Fruit fly (Drosophila melanogaster) whole organism, embryonic: ENCODE data around the gene Cpr67Fa1.

Source experiments
- Atf3 ChIP-seq: fragments of 200-800 bp; sonication (Bioruptor generic); optimal IDR thresholded peaks from 3 replicates; lab custom pipeline; 2016; ENCODE audit warnings: missing biosample characterization, missing genetic modification characterization
- Blimp-1 ChIP-seq: fragments of 200-800 bp; sonication (Bioruptor generic); optimal IDR thresholded peaks from 3 replicates; lab custom pipeline; 2018; ENCODE audit warnings: missing biosample characterization, missing genetic modification characterization, mild to moderate bottlenecking, moderate library complexity, missing genetic modification reagents
- CG12391 ChIP-seq: fragments of 200-800 bp; sonication (Bioruptor generic); optimal IDR thresholded peaks from 3 replicates; lab custom pipeline; 2018; ENCODE audit warnings: missing biosample characterization, mild to moderate bottlenecking, missing genetic modification characterization, moderate library complexity
- CG12942 ChIP-seq: fragments of 200-800 bp; sonication (Bioruptor generic); optimal IDR thresholded peaks from 3 replicates; lab custom pipeline; 2016; ENCODE audit warnings: missing biosample characterization, missing genetic modification characterization
- CG16813 ChIP-seq: fragments of 200-800 bp; sonication (Bioruptor generic); IDR thresholded peaks from 3 replicates; pipeline ENCODE4 v1.3.6; 2022; ENCODE audit warnings: missing biosample characterization, missing genetic modification characterization; ENCODE audit not compliant: partially characterized antibody
- CG17385 ChIP-seq: fragments of 200-800 bp; sonication (Bioruptor generic); optimal IDR thresholded peaks from 3 replicates; lab custom pipeline; 2018; ENCODE audit warnings: missing biosample characterization, mild to moderate bottlenecking, missing genetic modification characterization
- CG17612 ChIP-seq: fragments of 200-800 bp; sonication (Bioruptor generic); IDR thresholded peaks from 2 replicates; pipeline ENCODE4 v1.3.6; 2022; ENCODE audit warnings: missing biosample characterization, missing genetic modification characterization
- CG18599 ChIP-seq: fragments of 200-800 bp; sonication (Bioruptor generic); optimal IDR thresholded peaks from 3 replicates; lab custom pipeline; 2017; ENCODE audit warnings: missing biosample characterization, missing genetic modification characterization, mild to moderate bottlenecking, moderate library complexity, missing genetic modification reagents
- CG2712 ChIP-seq: fragments of 200-800 bp; optimal IDR thresholded peaks from 3 replicates; lab custom pipeline; 2019; ENCODE audit warnings: missing biosample characterization, mild to moderate bottlenecking, missing genetic modification characterization, moderate library complexity
- CG3407 ChIP-seq: fragments of 200-800 bp; sonication (Bioruptor generic); optimal IDR thresholded peaks from 2 replicates; lab custom pipeline; 2018; ENCODE audit warnings: missing biosample characterization, mild to moderate bottlenecking, missing genetic modification characterization
- CG3847 ChIP-seq: fragments of 200-800 bp; sonication (Bioruptor generic); IDR thresholded peaks from 2 replicates; pipeline ENCODE4 v1.3.6; 2022; ENCODE audit warnings: missing biosample characterization, missing genetic modification characterization
- CG4707 ChIP-seq: fragments of 200-800 bp; sonication (Bioruptor generic); optimal IDR thresholded peaks from 2 replicates; lab custom pipeline; 2018; ENCODE audit warnings: missing biosample characterization, mild to moderate bottlenecking, missing genetic modification characterization, moderate library complexity
- CG6765 ChIP-seq: fragments of 200-800 bp; sonication (Bioruptor generic); optimal IDR thresholded peaks from 3 replicates; lab custom pipeline; 2017; ENCODE audit warnings: missing biosample characterization, mild to moderate bottlenecking, missing genetic modification characterization
- CG7745 ChIP-seq: fragments of 200-800 bp; sonication (Bioruptor generic); optimal IDR thresholded peaks from 2 replicates; lab custom pipeline; 2018; ENCODE audit warnings: missing biosample characterization, mild to moderate bottlenecking, missing genetic modification characterization, moderate library complexity
- CG8944 ChIP-seq: fragments of 200-800 bp; sonication (Bioruptor generic); optimal IDR thresholded peaks from 3 replicates; lab custom pipeline; 2016; ENCODE audit warnings: missing biosample characterization, missing genetic modification characterization
- CG9817 ChIP-seq: fragments of 200-800 bp; sonication (Bioruptor generic); optimal IDR thresholded peaks from 2 replicates; lab custom pipeline; 2018; ENCODE audit warnings: missing biosample characterization, mild to moderate bottlenecking, missing genetic modification characterization, moderate library complexity
- CkIIα-i1 ChIP-seq: fragments of 200-800 bp; sonication (Bioruptor generic); IDR thresholded peaks from 2 replicates; pipeline ENCODE4 v1.3.6; 2022; ENCODE audit warnings: missing biosample characterization, missing genetic modification characterization
- CrebB ChIP-seq: fragments of 200-800 bp; sonication (Bioruptor generic); optimal IDR thresholded peaks from 3 replicates; lab custom pipeline; 2018; ENCODE audit warnings: missing biosample characterization, mild to moderate bottlenecking, missing genetic modification characterization
- Dbx ChIP-seq: fragments of 200-800 bp; sonication (Bioruptor generic); IDR thresholded peaks from 3 replicates; pipeline ENCODE4 v1.3.6; 2022; ENCODE audit warnings: missing biosample characterization, missing genetic modification characterization
- Doc3 ChIP-seq: fragments of 200-800 bp; sonication (Bioruptor generic); IDR thresholded peaks from 3 replicates; pipeline ENCODE4 v1.3.6; 2022; ENCODE audit warnings: missing biosample characterization, missing genetic modification characterization; ENCODE audit not compliant: partially characterized antibody
- Dref ChIP-seq: fragments of 200-800 bp; sonication (Bioruptor generic); IDR thresholded peaks from 2 replicates; pipeline ENCODE4 v1.3.6; 2022; ENCODE audit warnings: missing biosample characterization, missing genetic modification characterization
- E2f1 ChIP-seq: fragments of 200-800 bp; sonication (Bioruptor generic); IDR thresholded peaks from 2 replicates; pipeline ENCODE4 v1.3.6; 2022; ENCODE audit warnings: missing biosample characterization, missing genetic modification characterization
- HmgD ChIP-seq: fragments of 200-800 bp; sonication (Bioruptor generic); optimal IDR thresholded peaks from 3 replicates; lab custom pipeline; 2016; ENCODE audit warnings: missing biosample characterization, missing genetic modification characterization
- Hr51 ChIP-seq, 2 experiments: fragments of 200-800 bp; sonication (Bioruptor generic); optimal IDR thresholded peaks; 2 replicates in 1 of 2; 3 replicates in 1 of 2; lab custom pipeline; 2016 to 2018; ENCODE audit warnings: missing biosample characterization in 2 of 2, missing genetic modification characterization in 2 of 2, mild to moderate bottlenecking in 1 of 2, moderate library complexity in 1 of 2
- MBD-R2 ChIP-seq: fragments of 200-800 bp; sonication (Bioruptor generic); IDR thresholded peaks from 2 replicates; pipeline ENCODE4 v1.3.6; 2022; ENCODE audit warnings: missing biosample characterization, missing genetic modification characterization
- Meics ChIP-seq: fragments of 200-800 bp; sonication (Bioruptor generic); optimal IDR thresholded peaks from 2 replicates; lab custom pipeline; 2017; ENCODE audit warnings: missing biosample characterization, mild to moderate bottlenecking, missing genetic modification characterization
- Nf-YB ChIP-seq: fragments of 200-800 bp; sonication (Bioruptor generic); optimal IDR thresholded peaks from 3 replicates; lab custom pipeline; 2019; ENCODE audit warnings: missing biosample characterization, mild to moderate bottlenecking, missing genetic modification characterization, moderate library complexity
- PHDP ChIP-seq: fragments of 200-800 bp; sonication (Bioruptor generic); optimal IDR thresholded peaks from 3 replicates; lab custom pipeline; 2018; ENCODE audit warnings: missing biosample characterization, mild to moderate bottlenecking, missing genetic modification characterization, moderate library complexity
- Sry-β ChIP-seq: fragments of 200-800 bp; sonication (Bioruptor generic); optimal IDR thresholded peaks from 2 replicates; lab custom pipeline; 2018; ENCODE audit warnings: missing biosample characterization, mild to moderate bottlenecking, missing genetic modification characterization, moderate library complexity
- aop ChIP-seq: fragments of 200-800 bp; sonication (Bioruptor generic); IDR thresholded peaks from 2 replicates; pipeline ENCODE4 v1.3.6; 2022; ENCODE audit warnings: missing biosample characterization, missing genetic modification characterization
- cad ChIP-seq: fragments of >200 bp; optimal IDR thresholded peaks from 2 replicates; lab custom pipeline; 2017; ENCODE audit warnings: missing biosample characterization, missing genetic modification characterization
- crc ChIP-seq: fragments of 200-800 bp; sonication (Bioruptor generic); optimal IDR thresholded peaks from 2 replicates; lab custom pipeline; 2016; ENCODE audit warnings: missing biosample characterization, missing genetic modification characterization
- dati ChIP-seq: fragments of 200-800 bp; sonication (Bioruptor generic); IDR thresholded peaks from 2 replicates; pipeline ENCODE4 v1.3.6; 2022; ENCODE audit warnings: missing biosample characterization, missing genetic modification characterization
- emc ChIP-seq: fragments of 200-800 bp; sonication (Bioruptor generic); optimal IDR thresholded peaks from 2 replicates; lab custom pipeline; 2016; ENCODE audit warnings: missing biosample characterization, missing genetic modification characterization
- esg ChIP-seq: fragments of 200-800 bp; sonication (Bioruptor generic); conservative IDR thresholded peaks from 2 replicates; pipeline ENCODE4 v1.3.6; 2022; ENCODE audit warnings: missing biosample characterization, missing genetic modification characterization
- fd3F ChIP-seq: fragments of 200-800 bp; sonication (Bioruptor generic); optimal IDR thresholded peaks from 2 replicates; lab custom pipeline; 2018; ENCODE audit warnings: missing biosample characterization, mild to moderate bottlenecking, missing genetic modification characterization, moderate library complexity
- gem ChIP-seq: fragments of 200-800 bp; sonication (Bioruptor generic); optimal IDR thresholded peaks from 2 replicates; lab custom pipeline; 2019; ENCODE audit warnings: missing biosample characterization, mild to moderate bottlenecking, missing genetic modification characterization, moderate library complexity
- jigr1 ChIP-seq: fragments of 200-800 bp; sonication (Bioruptor generic); IDR thresholded peaks from 3 replicates; pipeline ENCODE4 v1.3.6; 2022; ENCODE audit warnings: missing biosample characterization, missing genetic modification characterization
- knrl ChIP-seq: fragments of 200-800 bp; sonication (Bioruptor generic); IDR thresholded peaks from 3 replicates; pipeline ENCODE4 v1.3.6; 2022; ENCODE audit warnings: missing biosample characterization, missing genetic modification characterization; ENCODE audit not compliant: partially characterized antibody
- maf-S ChIP-seq: fragments of 200-800 bp; sonication (Bioruptor generic); optimal IDR thresholded peaks from 2 replicates; lab custom pipeline; 2016; ENCODE audit warnings: missing biosample characterization, missing genetic modification characterization
- prd ChIP-seq, 3 experiments: fragments of >200 bp in 2 of 3; fragments of 200-800 bp in 1 of 3; sonication (Bioruptor generic) in 1 of 3; optimal IDR thresholded peaks in 2 of 3; IDR thresholded peaks in 1 of 3; 2 replicates in 2 of 3; 3 replicates in 1 of 3; pipeline versions ENCODE4 v1.3.6 to Lab custom; 2017 to 2022; ENCODE audit warnings: missing biosample characterization in 1 of 3, missing genetic modification characterization in 1 of 3
- repo ChIP-seq: fragments of 200-800 bp; sonication (Bioruptor generic); optimal IDR thresholded peaks from 2 replicates; lab custom pipeline; 2016; ENCODE audit warnings: missing biosample characterization, missing genetic modification characterization
- salm ChIP-seq: fragments of 200-800 bp; sonication (Bioruptor generic); optimal IDR thresholded peaks from 2 replicates; lab custom pipeline; 2018; ENCODE audit warnings: missing biosample characterization, mild to moderate bottlenecking, missing genetic modification characterization
- sima ChIP-seq: fragments of 200-800 bp; sonication (Bioruptor generic); optimal IDR thresholded peaks from 2 replicates; lab custom pipeline; 2016; ENCODE audit warnings: missing biosample characterization, missing genetic modification characterization
- sisA ChIP-seq: fragments of 200-800 bp; sonication (Bioruptor generic); IDR thresholded peaks from 2 replicates; pipeline ENCODE4 v1.3.6; 2022; ENCODE audit warnings: missing biosample characterization, missing genetic modification characterization
- tgo ChIP-seq: fragments of 200-800 bp; sonication (Bioruptor generic); IDR thresholded peaks from 3 replicates; pipeline ENCODE4 v1.3.6; 2022; ENCODE audit warnings: missing biosample characterization, missing genetic modification characterization
- unpg ChIP-seq: fragments of 200-800 bp; sonication (Bioruptor generic); optimal IDR thresholded peaks from 3 replicates; lab custom pipeline; 2018; ENCODE audit warnings: missing biosample characterization, mild to moderate bottlenecking, missing genetic modification characterization, moderate library complexity
- vnd ChIP-seq: fragments of 200-800 bp; sonication (Bioruptor generic); IDR thresholded peaks from 3 replicates; pipeline ENCODE4 v1.3.6; 2022; ENCODE audit warnings: missing biosample characterization, missing genetic modification characterization; ENCODE audit not compliant: partially characterized antibody
- zf30C ChIP-seq: fragments of 200-800 bp; sonication (Bioruptor generic); optimal IDR thresholded peaks from 3 replicates; lab custom pipeline; 2018; ENCODE audit warnings: missing biosample characterization, mild to moderate bottlenecking, missing genetic modification characterization

Cpr67Fa1 gene

DNA sequence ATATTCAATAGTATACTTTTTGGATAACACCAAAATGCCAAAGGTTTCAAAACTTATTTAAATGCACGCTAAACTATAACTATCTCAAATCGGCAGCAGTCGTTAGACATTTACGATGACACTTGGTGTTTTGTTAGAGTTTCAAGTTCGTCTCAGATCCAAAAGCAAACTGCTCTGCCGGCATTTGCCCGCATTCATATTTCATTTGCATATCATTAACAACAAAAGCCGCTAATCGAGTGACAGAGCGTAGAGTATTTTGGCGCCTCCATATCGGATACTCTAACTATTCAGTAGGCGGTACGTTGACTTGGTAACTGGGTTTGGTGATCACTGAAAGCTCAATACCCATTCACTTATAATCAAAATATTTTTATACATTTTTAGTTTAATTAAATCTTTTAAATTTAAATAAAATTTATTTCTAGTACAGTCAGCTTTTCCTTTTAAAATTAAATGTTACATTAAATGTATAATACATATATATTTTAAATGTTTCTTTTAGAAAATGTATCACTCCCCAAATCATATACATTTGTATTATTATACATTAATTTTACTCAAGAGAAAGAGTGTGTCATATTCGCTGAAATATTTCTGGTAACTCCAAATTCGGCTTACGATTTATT is 3.5 kb downstream of the Cpr67Fa1 start (continued):
- TF ChIP-seq maf-S (GFP tag; lab: Kevin White, UChicago) (no peak), Atf3 (GFP tag; lab: Kevin White, UChicago) (no peak), Meics (peak; percentile 61), repo (GFP tag; lab: Kevin White, UChicago) (no peak), Hr51 (GFP tag; optimal IDR thresholded peaks at IDR 0.05; lab: Kevin White, UChicago) (peak in 1 of 2 experiments; percentile 82), dati (GFP tag; lab: Robert Waterston, UW) (no peak), Blimp-1 (GFP tag; lab: Kevin White, UChicago) (peak; percentile 46), salm (tag; lab: Kevin White, UChicago) (no peak), esg (GFP tag; lab: Robert Waterston, UW) (0 out of 2 replicates have a peak, but pooled peaks have one; percentile 19), PHDP (peak; percentile 55), Dref (GFP tag; lab: Robert Waterston, UW) (no peak), sisA (GFP tag; lab: Robert Waterston, UW) (no peak), vnd (GFP tag; lab: Robert Waterston, UW) (no peak), zf30C (no peak), Sry-β (GFP tag; lab: Kevin White, UChicago) (no peak), CG16813 (GFP tag; lab: Robert Waterston, UW) (no peak), CG9817 (tag; lab: Kevin White, UChicago) (no peak), CG4707 (no peak), E2f1 (GFP tag; lab: Robert Waterston, UW) (peak; percentile 16; the same call in 1 of the 2 replicates), CG7745 (tag; lab: Kevin White, UChicago) (no peak), crc (GFP tag; lab: Kevin White, UChicago) (no peak), gem (tag; lab: Kevin White, UChicago) (peak; percentile 81), fd3F (GFP tag; lab: Kevin White, UChicago) (peak; percentile 41), MBD-R2 (GFP tag; lab: Robert Waterston, UW) (no peak), CG3847 (GFP tag; lab: Robert Waterston, UW) (0 out of 2 replicates have a peak, but pooled peaks have one; percentile 18), tgo (GFP tag; lab: Robert Waterston, UW) (peak; percentile 58; the same call in 2 of the 3 replicates), CG3407 (GFP tag; lab: Kevin White, UChicago) (no peak), prd (optimal IDR thresholded peaks at IDR 0.05; lab: Kevin White, UChicago) (no peak), prd (GFP tag; IDR thresholded peaks at IDR 0.05; lab: Robert Waterston, UW) (0 out of 3 replicates have a peak, but pooled peaks have one; percentile 35), Nf-YB (peak; percentile 49), CG17612 (no peak), CG18599 (GFP tag; lab: Kevin White, UChicago) (peak; percentile 16), CG12391 (tag; lab: Kevin White, UChicago) (peak; percentile 69), knrl (GFP tag; lab: Robert Waterston, UW) (no peak), cad (GFP tag; lab: Kevin White, UChicago) (no peak), CG6765 (GFP tag; lab: Kevin White, UChicago) (no peak), CG8944 (GFP tag; lab: Kevin White, UChicago) (no peak), CrebB (no peak), unpg (peak; percentile 40), CG2712 (tag; lab: Kevin White, UChicago) (peak; percentile 73), aop (GFP tag; lab: Robert Waterston, UW) (no peak), Dbx (no peak), CkIIα-i1 (no peak), HmgD (GFP tag; lab: Kevin White, UChicago) (no peak), CG12942 (GFP tag; lab: Kevin White, UChicago) (no peak), sima (GFP tag; lab: Kevin White, UChicago) (no peak), jigr1 (GFP tag; lab: Robert Waterston, UW) (no peak), Doc3 (no peak), emc (no peak), CG17385 (GFP tag; lab: Kevin White, UChicago) (peak; percentile 45)
